In genomic region chr2L:1723937-1724591, dm6 we compare ENCODE assay signal across 1 fruit fly cellular context.
A peak's percentile ranks its signal among the peaks of the same experiment; 100 is the strongest.
TF ChIP-seq lines count a peak whose summit lies in the region.

Gene Rim2, minus strand, starts transcription at chr2L:1724388.

TF ChIP-seq in whole organism, embryonic, 481 proteins besides CTCF, POLR2A, EP300 and RAD21 (continued from another document):
- TF ChIP-seq nerfin-1 (tag; optimal IDR thresholded peaks at IDR 0.05; lab: Kevin White, UChicago): peak; percentile 1
- peak; percentile 60 for TF ChIP-seq HmgD (GFP tag; optimal IDR thresholded peaks at IDR 0.05; lab: Kevin White, UChicago)
- 0 out of 3 replicates have a peak, but pooled peaks have one; percentile 6 for TF ChIP-seq CG34422 (GFP tag; IDR thresholded peaks at IDR 0.05; lab: Robert Waterston, UW)
- peak; percentile 39 for TF ChIP-seq mirr (GFP tag; optimal IDR thresholded peaks at IDR 0.05; lab: Kevin White, UChicago)
- TF ChIP-seq Gug (GFP tag; IDR thresholded peaks at IDR 0.05; lab: Robert Waterston, UW): no peak
- TF ChIP-seq Dref (GFP tag; IDR thresholded peaks at IDR 0.05; lab: Robert Waterston, UW): peak; percentile 39
- TF ChIP-seq Gsc (GFP tag; IDR thresholded peaks at IDR 0.05; lab: Robert Waterston, UW): no peak
- TF ChIP-seq shn (GFP tag; optimal IDR thresholded peaks at IDR 0.05; lab: Kevin White, UChicago): no peak
- peak; percentile 72 for TF ChIP-seq CG12659 (GFP tag; optimal IDR thresholded peaks at IDR 0.05; lab: Kevin White, UChicago)
- peak; percentile 80 for TF ChIP-seq CG33213 (GFP tag; optimal IDR thresholded peaks at IDR 0.05; lab: Kevin White, UChicago)
- TF ChIP-seq emc (GFP tag; optimal IDR thresholded peaks at IDR 0.05; lab: Kevin White, UChicago): no peak
- no peak for TF ChIP-seq CG4820 (GFP tag; optimal IDR thresholded peaks at IDR 0.05; lab: Kevin White, UChicago)
- TF ChIP-seq Tbp (GFP tag; optimal IDR thresholded peaks at IDR 0.05; lab: Kevin White, UChicago): no peak
- peak; percentile 98 for TF ChIP-seq CG15601 (tag; optimal IDR thresholded peaks at IDR 0.05; lab: Kevin White, UChicago)
- TF ChIP-seq CG14441 (GFP tag; IDR thresholded peaks at IDR 0.05; lab: Robert Waterston, UW): no peak
- peak; percentile 35; the same call in 1 of the 3 replicates for TF ChIP-seq knrl (GFP tag; IDR thresholded peaks at IDR 0.05; lab: Robert Waterston, UW; ENCODE audit: partially characterized antibody)
- 0 out of 2 replicates have a peak, but pooled peaks have one; percentile 23 for TF ChIP-seq Awh (GFP tag; IDR thresholded peaks at IDR 0.05; lab: Robert Waterston, UW)
- no peak for TF ChIP-seq CG7786 (GFP tag; optimal IDR thresholded peaks at IDR 0.05; lab: Kevin White, UChicago)
- TF ChIP-seq CG2875 (GFP tag; optimal IDR thresholded peaks at IDR 0.05; lab: Kevin White, UChicago): no peak
- peak; percentile 19 for TF ChIP-seq CrebB (tag; optimal IDR thresholded peaks at IDR 0.05; lab: Kevin White, UChicago)
- TF ChIP-seq vfl (GFP tag; optimal IDR thresholded peaks at IDR 0.05; lab: Kevin White, UChicago): peak; percentile 25
- peak; percentile 57; the same call in 2 of the 3 replicates for TF ChIP-seq ci (GFP tag; IDR thresholded peaks at IDR 0.05; lab: Robert Waterston, UW)
- TF ChIP-seq chinmo (GFP tag; IDR thresholded peaks at IDR 0.05; lab: Robert Waterston, UW; ENCODE audit: partially characterized antibody): peak; percentile 31; the same call in 1 of the 4 replicates
- TF ChIP-seq CG7987 (GFP tag; optimal IDR thresholded peaks at IDR 0.05; lab: Kevin White, UChicago): peak; percentile 44
- TF ChIP-seq CG12769 (tag; optimal IDR thresholded peaks at IDR 0.05; lab: Kevin White, UChicago): peak; percentile 22
- TF ChIP-seq Dbx (GFP tag; IDR thresholded peaks at IDR 0.05; lab: Robert Waterston, UW): 0 out of 3 replicates have a peak, but pooled peaks have one; percentile 27
- peak; percentile 31 for TF ChIP-seq trem (tag; optimal IDR thresholded peaks at IDR 0.05; lab: Kevin White, UChicago)
- TF ChIP-seq CG3163 (GFP tag; optimal IDR thresholded peaks at IDR 0.05; lab: Kevin White, UChicago): peak; percentile 25
- peak; percentile 4 for TF ChIP-seq caup (GFP tag; optimal IDR thresholded peaks at IDR 0.05; lab: Kevin White, UChicago; ENCODE audit: severe bottlenecking)
- peak; percentile 33 for TF ChIP-seq Nf-YC (tag; optimal IDR thresholded peaks at IDR 0.05; lab: Kevin White, UChicago)
- no peak for TF ChIP-seq crp (GFP tag; optimal IDR thresholded peaks at IDR 0.05; lab: Kevin White, UChicago)
- TF ChIP-seq gro (GFP tag; optimal IDR thresholded peaks at IDR 0.05; lab: Kevin White, UChicago): peak; percentile 49
- TF ChIP-seq CG3281 (GFP tag; optimal IDR thresholded peaks at IDR 0.05; lab: Kevin White, UChicago): peak; percentile 17
- TF ChIP-seq gcm (GFP tag; optimal IDR thresholded peaks at IDR 0.05; lab: Kevin White, UChicago): no peak
- TF ChIP-seq CG18599 (GFP tag; optimal IDR thresholded peaks at IDR 0.05; lab: Kevin White, UChicago): peak; percentile 18
- TF ChIP-seq Opbp (GFP tag; IDR thresholded peaks at IDR 0.05; lab: Robert Waterston, UW; ENCODE audit: partially characterized antibody): peak; percentile 47; the same call in 1 of the 3 replicates
- TF ChIP-seq grn (GFP tag; optimal IDR thresholded peaks at IDR 0.05; lab: Kevin White, UChicago): peak; percentile 52
- TF ChIP-seq h (optimal IDR thresholded peaks at IDR 0.05; lab: Kevin White, UChicago): no peak
- peak; percentile 25 for TF ChIP-seq exex (tag; optimal IDR thresholded peaks at IDR 0.05; lab: Kevin White, UChicago)
- peak in 1 of 3 experiments; percentile 12 for TF ChIP-seq Stat92E (GFP tag; optimal IDR thresholded peaks at IDR 0.05; lab: Kevin White, UChicago)
- peak; percentile 54 for TF ChIP-seq nmo (GFP tag; optimal IDR thresholded peaks at IDR 0.05; lab: Kevin White, UChicago)
- peak; percentile 20; the same call in 1 of the 2 replicates for TF ChIP-seq onecut (GFP tag; IDR thresholded peaks at IDR 0.05; lab: Robert Waterston, UW)
- peak; percentile 93 for TF ChIP-seq CG9797 (GFP tag; optimal IDR thresholded peaks at IDR 0.05; lab: Kevin White, UChicago)
- peak; percentile 15 for TF ChIP-seq NC2β (GFP tag; optimal IDR thresholded peaks at IDR 0.05; lab: Kevin White, UChicago)
- peak; percentile 51; the same call in 1 of the 2 replicates for TF ChIP-seq amos (GFP tag; IDR thresholded peaks at IDR 0.05; lab: Robert Waterston, UW; ENCODE audit: partially characterized antibody)
- TF ChIP-seq Xrp1 (GFP tag; IDR thresholded peaks at IDR 0.05; lab: Robert Waterston, UW): no peak
- 0 out of 2 replicates have a peak, but pooled peaks have one; percentile 8 for TF ChIP-seq Adf1 (GFP tag; IDR thresholded peaks at IDR 0.05; lab: Robert Waterston, UW)
- no peak for TF ChIP-seq ind (GFP tag; optimal IDR thresholded peaks at IDR 0.05; lab: Kevin White, UChicago)
- TF ChIP-seq CG4617 (GFP tag; optimal IDR thresholded peaks at IDR 0.05; lab: Kevin White, UChicago; ENCODE audit: borderline replicate concordance): peak; percentile 77
- TF ChIP-seq trh (GFP tag; optimal IDR thresholded peaks at IDR 0.05; lab: Kevin White, UChicago): no peak
- no peak for TF ChIP-seq ranshi (GFP tag; IDR thresholded peaks at IDR 0.05; lab: Robert Waterston, UW)
- TF ChIP-seq CG13424 (tag; optimal IDR thresholded peaks at IDR 0.05; lab: Kevin White, UChicago): peak; percentile 23
- peak; percentile 96 for TF ChIP-seq pzg (GFP tag; optimal IDR thresholded peaks at IDR 0.05; lab: Kevin White, UChicago)
- no peak for TF ChIP-seq CG9817 (tag; optimal IDR thresholded peaks at IDR 0.05; lab: Kevin White, UChicago)
- peak; percentile 81 for TF ChIP-seq CG13894 (tag; optimal IDR thresholded peaks at IDR 0.05; lab: Kevin White, UChicago)
